Worm (Caenorhabditis elegans): ENCODE results near the gene slc-17.2.

The slc-17.2 gene

ce11 chrIII:9340025-9340424 is 49.9 kb downstream of the slc-17.2 start:
- no peak for TF ChIP-seq ztf-11 (tag; optimal IDR thresholded peaks at IDR 0.05)
- no peak for TF ChIP-seq lin-13 (GFP tag; optimal IDR thresholded peaks at IDR 0.05)
- no peak for TF ChIP-seq skn-1 (tag; optimal IDR thresholded peaks at IDR 0.05)
- no peak for TF ChIP-seq C34F6.9 (tag; optimal IDR thresholded peaks at IDR 0.05)
- no peak for TF ChIP-seq ceh-16 (tag; optimal IDR thresholded peaks at IDR 0.05)
- TF ChIP-seq peb-1 (tag; optimal IDR thresholded peaks at IDR 0.05), result no peak
- no peak for TF ChIP-seq nhr-129 (tag; optimal IDR thresholded peaks at IDR 0.05)
- TF ChIP-seq unc-39 (tag; optimal IDR thresholded peaks at IDR 0.05), result no peak
- no peak for TF ChIP-seq elt-1 (tag; optimal IDR thresholded peaks at IDR 0.05)
- TF ChIP-seq sma-3 (GFP tag; optimal IDR thresholded peaks at IDR 0.05), result no peak
- no peak for TF ChIP-seq gmeb-1 (tag; optimal IDR thresholded peaks at IDR 0.05)
- no peak for TF ChIP-seq dmd-4 (tag; optimal IDR thresholded peaks at IDR 0.05)
- no peak for TF ChIP-seq nhr-12 (tag; optimal IDR thresholded peaks at IDR 0.05)
- no peak for TF ChIP-seq aly-2 (tag; optimal IDR thresholded peaks at IDR 0.05)
- TF ChIP-seq nhr-25 (tag; optimal IDR thresholded peaks at IDR 0.05), result no peak
- TF ChIP-seq nhr-77 (tag; optimal IDR thresholded peaks at IDR 0.05), result no peak
- no peak for TF ChIP-seq egl-27 (tag; optimal IDR thresholded peaks at IDR 0.05)

- no peak for TF ChIP-seq ztf-1 (GFP tag; conservative IDR thresholded peaks at IDR 0.05)
- no peak for TF ChIP-seq unc-39 (tag; optimal IDR thresholded peaks at IDR 0.05)
- TF ChIP-seq nhr-12 (tag; optimal IDR thresholded peaks at IDR 0.05), result no peak
- no peak for TF ChIP-seq ama-1 (optimal IDR thresholded peaks at IDR 0.05)
- no peak for TF ChIP-seq peb-1 (tag; optimal IDR thresholded peaks at IDR 0.05)
- TF ChIP-seq elt-1 (tag; optimal IDR thresholded peaks at IDR 0.05), result no peak
- no peak for TF ChIP-seq ceh-82 (tag; optimal IDR thresholded peaks at IDR 0.05)
Observed at ce11 chrIII:9337968-9338367, 51.9 kb downstream of the slc-17.2 start.

Data from whole organism, L2 larva.